Worm (Caenorhabditis elegans) whole organism, L1 larva: Measurements from ENCODE around the gene nhr-48.

Source experiments
- C04F5.9 ChIP-seq: sonication (generic microtip); optimal IDR thresholded peaks from 2 replicates; lab custom pipeline; 2016; ENCODE audit warnings: missing genetic modification characterization, missing compliant biosample characterization
- C34B4.2 ChIP-seq: sonication (generic microtip); optimal IDR thresholded peaks from 2 replicates; lab custom pipeline; 2017; ENCODE audit warnings: mild to moderate bottlenecking, missing genetic modification characterization, missing compliant biosample characterization
- F16B12.6 ChIP-seq: fragments of 150-350 bp; optimal IDR thresholded peaks from 2 replicates; lab custom pipeline; 2014; ENCODE audit warnings: missing biosample characterization, missing genetic modification characterization
- Y116A8C.19 ChIP-seq: sonication (generic microtip); optimal IDR thresholded peaks from 2 replicates; lab custom pipeline; 2016; ENCODE audit warnings: missing compliant biosample characterization, missing genetic modification characterization, borderline replicate concordance
- alr-1 ChIP-seq: fragments of 200-800 bp; sonication (Bioruptor generic); optimal IDR thresholded peaks from 2 replicates; lab custom pipeline; 2018; ENCODE audit warnings: borderline replicate concordance, mild to moderate bottlenecking, missing genetic modification characterization, missing compliant biosample characterization
- ama-1 ChIP-seq: fragments of 150-350 bp; optimal IDR thresholded peaks from 2 replicates; lab custom pipeline; 2014
- blmp-1 ChIP-seq: fragments of 150-350 bp; optimal IDR thresholded peaks from 2 replicates; lab custom pipeline; 2014; ENCODE audit warnings: missing biosample characterization, missing genetic modification characterization
- ceh-63 ChIP-seq: fragments of 200-800 bp; sonication (Bioruptor generic); optimal IDR thresholded peaks from 2 replicates; lab custom pipeline; 2018; ENCODE audit warnings: mild to moderate bottlenecking, missing genetic modification characterization, missing compliant biosample characterization
- dsc-1 ChIP-seq: sonication (generic microtip); optimal IDR thresholded peaks from 2 replicates; lab custom pipeline; 2016; ENCODE audit warnings: mild to moderate bottlenecking, missing genetic modification characterization, missing compliant biosample characterization
- efl-3 ChIP-seq: fragments of 200-800 bp; sonication (Bioruptor generic); optimal IDR thresholded peaks from 2 replicates; lab custom pipeline; 2018; ENCODE audit warnings: mild to moderate bottlenecking, missing genetic modification characterization, missing compliant biosample characterization
- elt-2 ChIP-seq: sonication (generic microtip); optimal IDR thresholded peaks from 2 replicates; lab custom pipeline; 2016; ENCODE audit warnings: missing genetic modification characterization, mild to moderate bottlenecking, inconsistent platforms, missing compliant biosample characterization, missing genetic modification reagents
- elt-3 ChIP-seq, 6 experiments: fragments of 150-350 bp in 1 of 6; sonication (generic microtip); optimal IDR thresholded peaks; 2 replicates each; lab custom pipeline; 2017 to 2018; ENCODE audit warnings: missing biosample characterization in 6 of 6, missing genetic modification characterization in 6 of 6, inconsistent platforms in 1 of 6
- ets-5 ChIP-seq: fragments of 200-800 bp; sonication (Bioruptor generic); IDR thresholded peaks from 2 replicates; pipeline ENCODE4 v1.3.6; 2022; ENCODE audit warnings: missing genetic modification characterization, missing compliant biosample characterization
- fos-1 ChIP-seq: fragments of 150-350 bp; optimal IDR thresholded peaks from 2 replicates; lab custom pipeline; 2014; ENCODE audit warnings: missing biosample characterization, missing genetic modification characterization
- hlh-4 ChIP-seq: sonication (generic microtip); optimal IDR thresholded peaks from 2 replicates; lab custom pipeline; 2016; ENCODE audit warnings: mild to moderate bottlenecking, missing genetic modification characterization, missing compliant biosample characterization
- irx-1 ChIP-seq: sonication (generic microtip); optimal IDR thresholded peaks from 2 replicates; lab custom pipeline; 2016; ENCODE audit warnings: missing genetic modification characterization, missing compliant biosample characterization
- isw-1 ChIP-seq: fragments of 200-800 bp; sonication (Bioruptor generic); IDR thresholded peaks from 2 replicates; pipeline ENCODE4 v1.3.6; 2022; ENCODE audit warnings: missing genetic modification characterization, missing compliant biosample characterization
- jun-1 ChIP-seq: fragments of 150-350 bp; optimal IDR thresholded peaks from 2 replicates; lab custom pipeline; 2014; ENCODE audit warnings: missing biosample characterization, missing genetic modification reagents, missing genetic modification characterization
- lin-15B ChIP-seq: fragments of 150-350 bp; sonication (generic microtip); optimal IDR thresholded peaks from 3 replicates; lab custom pipeline; 2014; ENCODE audit warnings: missing biosample characterization, missing genetic modification characterization
- lin-35 ChIP-seq, 2 experiments: fragments of 150-350 bp; optimal IDR thresholded peaks; 2 replicates each; lab custom pipeline; 2014; ENCODE audit warnings: missing biosample characterization in 2 of 2, missing genetic modification characterization in 2 of 2, missing genetic modification reagents in 2 of 2
- lin-39 ChIP-seq: fragments of 150-350 bp; optimal IDR thresholded peaks from 2 replicates; lab custom pipeline; 2014; ENCODE audit warnings: missing biosample characterization, missing genetic modification reagents, missing genetic modification characterization
- lir-3 ChIP-seq: sonication (generic microtip); optimal IDR thresholded peaks from 2 replicates; lab custom pipeline; 2016; ENCODE audit warnings: mild to moderate bottlenecking, missing genetic modification characterization, moderate library complexity, missing compliant biosample characterization; ENCODE audit not compliant: poor library complexity
- mab-9 ChIP-seq: fragments of 200-800 bp; sonication (Bioruptor generic); IDR thresholded peaks from 2 replicates; pipeline ENCODE4 v1.3.6; 2022; ENCODE audit warnings: missing genetic modification reagents, missing genetic modification characterization, missing compliant biosample characterization
- mdl-1 ChIP-seq, 2 experiments: fragments of 150-350 bp; optimal IDR thresholded peaks; 2 replicates each; lab custom pipeline; 2014 to 2017; ENCODE audit warnings: missing biosample characterization in 2 of 2, missing genetic modification characterization in 2 of 2, inconsistent platforms in 1 of 2
- mef-2 ChIP-seq: fragments of 150-350 bp; optimal IDR thresholded peaks from 2 replicates; lab custom pipeline; 2014; ENCODE audit warnings: missing biosample characterization, missing genetic modification characterization
- mep-1 ChIP-seq: fragments of 150-350 bp; optimal IDR thresholded peaks from 2 replicates; lab custom pipeline; 2014; ENCODE audit warnings: missing biosample characterization, missing genetic modification characterization
- nhr-11 ChIP-seq: fragments of 150-350 bp; optimal IDR thresholded peaks from 2 replicates; lab custom pipeline; 2014; ENCODE audit warnings: missing biosample characterization, missing genetic modification characterization
- nhr-20 ChIP-seq: sonication (generic microtip); optimal IDR thresholded peaks from 2 replicates; lab custom pipeline; 2016; ENCODE audit warnings: mild to moderate bottlenecking, missing genetic modification characterization, missing compliant biosample characterization
- nhr-237 ChIP-seq: fragments of 150-350 bp; optimal IDR thresholded peaks from 2 replicates; lab custom pipeline; 2014; ENCODE audit warnings: missing biosample characterization, missing genetic modification characterization
- nhr-28 ChIP-seq: fragments of 150-350 bp; optimal IDR thresholded peaks from 2 replicates; lab custom pipeline; 2014; ENCODE audit warnings: missing biosample characterization, missing genetic modification characterization
- nhr-77 ChIP-seq: fragments of 150-350 bp; optimal IDR thresholded peaks from 2 replicates; lab custom pipeline; 2014; ENCODE audit warnings: missing biosample characterization, missing genetic modification characterization
- pag-3 ChIP-seq: sonication (generic microtip); optimal IDR thresholded peaks from 2 replicates; lab custom pipeline; 2017; ENCODE audit warnings: missing genetic modification characterization, mild to moderate bottlenecking, missing compliant biosample characterization, antibody characterized with exemption, borderline replicate concordance; ENCODE audit not compliant: insufficient read depth
- rnt-1 ChIP-seq: sonication (generic microtip); optimal IDR thresholded peaks from 2 replicates; lab custom pipeline; 2016; ENCODE audit warnings: mild to moderate bottlenecking, missing genetic modification characterization, moderate library complexity, missing compliant biosample characterization
- skn-1 ChIP-seq: fragments of 150-350 bp; optimal IDR thresholded peaks from 2 replicates; lab custom pipeline; 2014; ENCODE audit warnings: missing biosample characterization, missing genetic modification characterization
- snpc-4 ChIP-seq: fragments of 150-350 bp; optimal IDR thresholded peaks from 2 replicates; lab custom pipeline; 2014; ENCODE audit warnings: missing biosample characterization, missing genetic modification characterization
- sox-4 ChIP-seq: sonication (generic microtip); optimal IDR thresholded peaks from 2 replicates; lab custom pipeline; 2016; ENCODE audit warnings: missing genetic modification characterization, missing compliant biosample characterization
- sptf-1 ChIP-seq: fragments of 150-350 bp; optimal IDR thresholded peaks from 2 replicates; lab custom pipeline; 2014; ENCODE audit warnings: missing biosample characterization, missing genetic modification characterization
- sup-37 ChIP-seq: fragments of 200-800 bp; sonication (Bioruptor generic); optimal IDR thresholded peaks from 2 replicates; lab custom pipeline; 2018; ENCODE audit warnings: mild to moderate bottlenecking, missing genetic modification characterization, missing compliant biosample characterization
- swsn-7 ChIP-seq: sonication (generic microtip); optimal IDR thresholded peaks from 2 replicates; lab custom pipeline; 2016; ENCODE audit warnings: missing genetic modification characterization, missing compliant biosample characterization
- tbx-2 ChIP-seq: sonication (generic microtip); optimal IDR thresholded peaks from 2 replicates; lab custom pipeline; 2016; ENCODE audit warnings: missing genetic modification characterization, missing compliant biosample characterization
- unc-30 ChIP-seq: sonication (generic microtip); optimal IDR thresholded peaks from 2 replicates; lab custom pipeline; 2017; ENCODE audit warnings: missing biosample characterization, missing genetic modification characterization
- unc-62 ChIP-seq: fragments of 150-350 bp; optimal IDR thresholded peaks from 2 replicates; lab custom pipeline; 2014; ENCODE audit warnings: missing biosample characterization, missing genetic modification reagents, missing genetic modification characterization
- unc-86 ChIP-seq: sonication (generic microtip); optimal IDR thresholded peaks from 2 replicates; lab custom pipeline; 2016; ENCODE audit warnings: missing genetic modification characterization, missing compliant biosample characterization
- vab-15 ChIP-seq: sonication (generic microtip); optimal IDR thresholded peaks from 2 replicates; lab custom pipeline; 2017; ENCODE audit warnings: missing genotype, mild to moderate bottlenecking, missing genetic modification characterization, missing compliant biosample characterization
- ztf-11 ChIP-seq, 2 experiments: sonication (generic microtip); optimal IDR thresholded peaks; 2 replicates each; lab custom pipeline; 2016 to 2017; ENCODE audit warnings: missing genetic modification characterization in 2 of 2, missing biosample characterization in 1 of 2, missing compliant biosample characterization in 1 of 2

The nhr-48 gene

ce11 chrX:15681393-15681792 is 26.6 kb upstream of the nhr-48 start, which contains the start of gene gpn-1:
TSS of gene gpn-1 (plus strand) at chrX:15681693.
- TF ChIP-seq C34B4.2 (tag; lab: Kevin White, UChicago) (no peak), lin-15B (tag; lab: Kevin White, UChicago) (no peak), sox-4 (tag; lab: Kevin White, UChicago) (no peak), nhr-20 (tag; lab: Kevin White, UChicago) (no peak), nhr-11 (tag; lab: Kevin White, UChicago) (no peak), lir-3 (tag; lab: Kevin White, UChicago) (no peak), efl-3 (no peak), nhr-77 (tag; lab: Kevin White, UChicago) (no peak), sup-37 (no peak), fos-1 (tag; lab: Kevin White, UChicago) (no peak), sptf-1 (tag; lab: Kevin White, UChicago) (no peak), nhr-237 (no peak), vab-15 (tag; lab: Kevin White, UChicago) (no peak), dsc-1 (tag; lab: Kevin White, UChicago) (no peak), ama-1 (no peak), tbx-2 (tag; lab: Kevin White, UChicago) (no peak), ztf-11 (tag; optimal IDR thresholded peaks at IDR 0.05; lab: Kevin White, UChicago) (no peak)

DNA sequence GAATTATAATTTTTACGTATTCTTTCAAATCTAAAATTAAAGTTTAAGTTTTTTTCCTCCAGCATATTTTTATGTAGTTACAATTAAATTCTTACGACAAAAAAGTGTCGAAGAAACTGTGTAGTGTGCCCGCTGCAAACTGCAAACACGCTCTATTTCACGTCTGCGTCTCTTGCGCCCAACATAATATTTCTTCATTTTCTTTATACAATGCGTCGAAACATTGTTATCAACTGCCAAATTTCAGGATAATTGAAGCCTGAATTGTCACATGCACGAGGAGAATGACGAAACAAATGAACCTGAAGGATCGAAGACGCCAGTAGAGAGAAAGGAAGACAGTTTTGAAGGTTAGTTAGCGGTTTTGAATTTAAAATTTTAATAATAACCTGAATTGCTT is 18.8 kb upstream of the nhr-48 start, which contains the start of gene C03H12.1:
Gene C03H12.1, plus strand, starts transcription at position 206 of the 400 bp plus-strand sequence.
- TF ChIP-seq mdl-1 (tag; optimal IDR thresholded peaks at IDR 0.05; lab: Kevin White, UChicago) (peak in 1 of 2 experiments; percentile 7), unc-62 (no peak), tbx-2 (tag; lab: Kevin White, UChicago) (no peak), C04F5.9 (no peak), pag-3 (tag; lab: Kevin White, UChicago) (no peak), alr-1 (tag; lab: Kevin White, UChicago) (no peak), mab-9 (no peak), isw-1 (GFP tag; lab: Robert Waterston, UW) (no peak), nhr-28 (tag; lab: Kevin White, UChicago) (no peak), unc-30 (no peak), F16B12.6 (tag; lab: Kevin White, UChicago) (no peak), lin-35 (GFP tag; optimal IDR thresholded peaks at IDR 0.05; lab: Kevin White, UChicago) (peak in 1 of 2 experiments; percentile 42), swsn-7 (tag; lab: Kevin White, UChicago) (no peak), Y116A8C.19 (tag; lab: Kevin White, UChicago) (no peak), lir-3 (tag; lab: Kevin White, UChicago) (no peak), jun-1 (no peak), sup-37 (no peak), ets-5 (GFP tag; lab: Robert Waterston, UW) (no peak), rnt-1 (tag; lab: Kevin White, UChicago) (no peak), blmp-1 (tag; lab: Kevin White, UChicago) (peak; percentile 11), mef-2 (tag; lab: Kevin White, UChicago) (no peak), ceh-63 (GFP tag; lab: Kevin White, UChicago) (no peak), ztf-11 (tag; optimal IDR thresholded peaks at IDR 0.05; lab: Kevin White, UChicago) (no peak), lin-39 (tag; lab: Kevin White, UChicago) (no peak), elt-3 (tag; optimal IDR thresholded peaks at IDR 0.05; lab: Kevin White, UChicago) (peak in 1 of 6 experiments; percentile 14), snpc-4 (no peak), fos-1 (tag; lab: Kevin White, UChicago) (no peak), irx-1 (no peak), hlh-4 (tag; lab: Kevin White, UChicago) (no peak), elt-2 (peak; percentile 68), nhr-20 (tag; lab: Kevin White, UChicago) (peak; percentile 27), unc-86 (tag; lab: Kevin White, UChicago) (no peak), mep-1 (peak; percentile 6), skn-1 (tag; lab: Kevin White, UChicago) (no peak), ama-1 (no peak)
